Fruit fly (Drosophila melanogaster) whole organism, embryonic: Measurements from ENCODE around the gene Usp5.
A peak's percentile ranks its signal among the peaks of the same experiment; 100 is the strongest.

Source experiments
- Abd-B ChIP-seq: fragments of 200-800 bp; sonication (Bioruptor generic); optimal IDR thresholded peaks from 2 replicates; lab custom pipeline; 2018; ENCODE audit warnings: missing biosample characterization, mild to moderate bottlenecking, missing genetic modification characterization, moderate library complexity
- Aef1 ChIP-seq: fragments of 200-800 bp; sonication (Bioruptor generic); IDR thresholded peaks from 3 replicates; pipeline ENCODE4 v1.3.6; 2022; ENCODE audit warnings: missing biosample characterization, missing genetic modification characterization
- Atf-2 ChIP-seq: fragments of 200-800 bp; sonication (Bioruptor generic); optimal IDR thresholded peaks from 2 replicates; lab custom pipeline; 2016; ENCODE audit warnings: missing biosample characterization, missing genetic modification characterization
- B-H2 ChIP-seq: fragments of 200-800 bp; sonication (Bioruptor generic); optimal IDR thresholded peaks from 2 replicates; lab custom pipeline; 2018; ENCODE audit warnings: missing biosample characterization, mild to moderate bottlenecking, missing genetic modification characterization
- CG11085 ChIP-seq: fragments of 200-800 bp; sonication (Bioruptor generic); IDR thresholded peaks from 2 replicates; pipeline ENCODE4 v1.3.6; 2022; ENCODE audit warnings: missing biosample characterization, missing genetic modification characterization
- CG11093 ChIP-seq: fragments of 200-800 bp; sonication (Bioruptor generic); IDR thresholded peaks from 3 replicates; pipeline ENCODE4 v1.3.6; 2022; ENCODE audit warnings: missing biosample characterization, missing genetic modification characterization
- CG11560 ChIP-seq: fragments of 200-800 bp; sonication (Bioruptor generic); IDR thresholded peaks from 3 replicates; pipeline ENCODE4 v1.3.6; 2022; ENCODE audit warnings: missing biosample characterization, missing genetic modification characterization
- CG14667 ChIP-seq: fragments of 200-800 bp; sonication (Bioruptor generic); IDR thresholded peaks from 2 replicates; pipeline ENCODE4 v1.3.6; 2022; ENCODE audit warnings: missing biosample characterization, missing genetic modification characterization
- CG17328 ChIP-seq: fragments of 200-800 bp; sonication (Bioruptor generic); IDR thresholded peaks from 2 replicates; pipeline ENCODE4 v1.3.6; 2022; ENCODE audit warnings: missing biosample characterization, missing genetic modification characterization
- CG17568 ChIP-seq: fragments of 200-800 bp; sonication (Bioruptor generic); optimal IDR thresholded peaks from 2 replicates; lab custom pipeline; 2018; ENCODE audit warnings: missing biosample characterization, mild to moderate bottlenecking, missing genetic modification characterization, moderate library complexity
- CG18011 ChIP-seq: fragments of 200-800 bp; sonication (Bioruptor generic); optimal IDR thresholded peaks from 2 replicates; lab custom pipeline; 2017; ENCODE audit warnings: missing biosample characterization, missing genetic modification characterization, mild to moderate bottlenecking, moderate library complexity, missing genotype
- CG4424 ChIP-seq: fragments of 200-800 bp; sonication (Bioruptor generic); optimal IDR thresholded peaks from 3 replicates; lab custom pipeline; 2016; ENCODE audit warnings: missing biosample characterization, missing genetic modification characterization
- CG5180 ChIP-seq: fragments of 200-800 bp; sonication (Bioruptor generic); optimal IDR thresholded peaks from 3 replicates; lab custom pipeline; 2017; ENCODE audit warnings: missing biosample characterization, missing genetic modification characterization, mild to moderate bottlenecking, moderate library complexity, missing genetic modification reagents
- CG8281 ChIP-seq: fragments of 200-800 bp; sonication (Bioruptor generic); optimal IDR thresholded peaks from 2 replicates; lab custom pipeline; 2018; ENCODE audit warnings: missing biosample characterization, mild to moderate bottlenecking, missing genetic modification characterization, moderate library complexity
- CG8359 ChIP-seq: fragments of 200-800 bp; sonication (Bioruptor generic); optimal IDR thresholded peaks from 2 replicates; lab custom pipeline; 2017; ENCODE audit warnings: missing biosample characterization, mild to moderate bottlenecking, missing genetic modification characterization, borderline replicate concordance
- CG8924 ChIP-seq: fragments of 200-800 bp; optimal IDR thresholded peaks from 3 replicates; lab custom pipeline; 2019; ENCODE audit warnings: missing biosample characterization, mild to moderate bottlenecking, missing genetic modification characterization, moderate library complexity
- CG9797 ChIP-seq: fragments of 200-800 bp; sonication (Bioruptor generic); optimal IDR thresholded peaks from 3 replicates; lab custom pipeline; 2018; ENCODE audit warnings: missing biosample characterization, mild to moderate bottlenecking, missing genetic modification characterization
- CrebB ChIP-seq: fragments of 200-800 bp; sonication (Bioruptor generic); optimal IDR thresholded peaks from 3 replicates; lab custom pipeline; 2018; ENCODE audit warnings: missing biosample characterization, mild to moderate bottlenecking, missing genetic modification characterization
- Dek ChIP-seq: fragments of 200-800 bp; sonication (Bioruptor generic); optimal IDR thresholded peaks from 3 replicates; lab custom pipeline; 2019; ENCODE audit warnings: missing biosample characterization, mild to moderate bottlenecking, missing genetic modification characterization, moderate library complexity
- Doc2 ChIP-seq: fragments of 200-800 bp; sonication (Bioruptor generic); IDR thresholded peaks from 2 replicates; pipeline ENCODE4 v1.3.6; 2022; ENCODE audit warnings: missing biosample characterization, missing genetic modification characterization
- Doc3 ChIP-seq: fragments of 200-800 bp; sonication (Bioruptor generic); IDR thresholded peaks from 3 replicates; pipeline ENCODE4 v1.3.6; 2022; ENCODE audit warnings: missing biosample characterization, missing genetic modification characterization; ENCODE audit not compliant: partially characterized antibody
- Fer2 ChIP-seq: fragments of 200-800 bp; sonication (Bioruptor generic); optimal IDR thresholded peaks from 2 replicates; lab custom pipeline; 2018; ENCODE audit warnings: missing biosample characterization, mild to moderate bottlenecking, missing genetic modification characterization, moderate library complexity
- HHEX ChIP-seq: fragments of 200-800 bp; sonication (Bioruptor generic); optimal IDR thresholded peaks from 3 replicates; lab custom pipeline; 2017; ENCODE audit warnings: missing biosample characterization, mild to moderate bottlenecking, missing genetic modification characterization, missing genetic modification reagents
- HLH54F ChIP-seq: fragments of 200-800 bp; sonication (Bioruptor generic); optimal IDR thresholded peaks from 3 replicates; lab custom pipeline; 2016; ENCODE audit warnings: missing biosample characterization, missing genetic modification characterization
- HLHmδ ChIP-seq: fragments of 200-800 bp; sonication (Bioruptor generic); optimal IDR thresholded peaks from 2 replicates; lab custom pipeline; 2018; ENCODE audit warnings: missing biosample characterization, mild to moderate bottlenecking, missing genetic modification characterization, moderate library complexity
- Hand ChIP-seq: fragments of 200-800 bp; sonication (Bioruptor generic); optimal IDR thresholded peaks from 2 replicates; lab custom pipeline; 2017; ENCODE audit warnings: mild to moderate bottlenecking, missing biosample characterization, missing genetic modification reagents, missing genetic modification characterization
- Mad ChIP-seq: fragments of 200-800 bp; sonication (Bioruptor generic); optimal IDR thresholded peaks from 2 replicates; lab custom pipeline; 2016; ENCODE audit warnings: missing biosample characterization, missing genetic modification characterization
- Myb ChIP-seq: fragments of 200-800 bp; sonication (Bioruptor generic); optimal IDR thresholded peaks from 2 replicates; lab custom pipeline; 2016; ENCODE audit warnings: missing biosample characterization, missing genetic modification characterization
- NK7.1 ChIP-seq: fragments of 200-800 bp; sonication (Bioruptor generic); optimal IDR thresholded peaks from 3 replicates; lab custom pipeline; 2016; ENCODE audit warnings: missing biosample characterization, missing genetic modification characterization
- Nf-YC ChIP-seq: fragments of 200-800 bp; optimal IDR thresholded peaks from 3 replicates; lab custom pipeline; 2019; ENCODE audit warnings: missing biosample characterization, mild to moderate bottlenecking, missing genetic modification characterization, moderate library complexity
- Pdp1 ChIP-seq, 2 experiments: fragments of 200-800 bp; sonication (Bioruptor generic); optimal IDR thresholded peaks; 3 replicates each; lab custom pipeline; 2016; ENCODE audit warnings: missing biosample characterization in 2 of 2, missing genetic modification characterization in 2 of 2, mild to moderate bottlenecking in 1 of 2, moderate library complexity in 1 of 2
- Rx ChIP-seq: fragments of 200-800 bp; sonication (Bioruptor generic); IDR thresholded peaks from 2 replicates; pipeline ENCODE4 v1.3.6; 2022; ENCODE audit warnings: missing biosample characterization, missing genetic modification characterization
- Scr ChIP-seq: fragments of 200-800 bp; sonication (Bioruptor generic); IDR thresholded peaks from 2 replicates; pipeline ENCODE4 v1.3.6; 2022; ENCODE audit warnings: missing biosample characterization, missing genetic modification characterization; ENCODE audit not compliant: partially characterized antibody
- Side ChIP-seq: fragments of 200-800 bp; sonication (Bioruptor generic); optimal IDR thresholded peaks from 2 replicates; lab custom pipeline; 2016; ENCODE audit warnings: missing biosample characterization, missing genetic modification characterization
- btn ChIP-seq: fragments of 200-800 bp; sonication (Bioruptor generic); optimal IDR thresholded peaks from 2 replicates; lab custom pipeline; 2016; ENCODE audit warnings: missing biosample characterization, missing genetic modification characterization
- caup ChIP-seq: fragments of 200-800 bp; sonication (Bioruptor generic); optimal IDR thresholded peaks from 3 replicates; lab custom pipeline; 2017; ENCODE audit warnings: missing biosample characterization, mild to moderate bottlenecking, missing genetic modification characterization, moderate library complexity; ENCODE audit not compliant: severe bottlenecking
- crc ChIP-seq: fragments of 200-800 bp; sonication (Bioruptor generic); optimal IDR thresholded peaks from 2 replicates; lab custom pipeline; 2016; ENCODE audit warnings: missing biosample characterization, missing genetic modification characterization
- ftz-f1 ChIP-seq: fragments of 200-800 bp; sonication (Bioruptor generic); optimal IDR thresholded peaks from 2 replicates; lab custom pipeline; 2016; ENCODE audit warnings: missing biosample characterization, missing genetic modification characterization
- hbn ChIP-seq: fragments of 200-800 bp; sonication (Bioruptor generic); IDR thresholded peaks from 2 replicates; pipeline ENCODE4 v1.3.6; 2022; ENCODE audit warnings: missing biosample characterization, missing genetic modification characterization; ENCODE audit not compliant: partially characterized antibody
- ind ChIP-seq: fragments of 200-800 bp; sonication (Bioruptor generic); optimal IDR thresholded peaks from 3 replicates; lab custom pipeline; 2016; ENCODE audit warnings: missing biosample characterization, missing genetic modification characterization
- ken ChIP-seq: fragments of 200-800 bp; sonication (Bioruptor generic); IDR thresholded peaks from 3 replicates; pipeline ENCODE4 v1.3.6; 2022; ENCODE audit warnings: missing biosample characterization, missing genetic modification characterization
- luna ChIP-seq: fragments of 200-800 bp; sonication (Bioruptor generic); optimal IDR thresholded peaks from 2 replicates; lab custom pipeline; 2016; ENCODE audit warnings: missing biosample characterization, missing genetic modification characterization
- nom ChIP-seq: fragments of 200-800 bp; sonication (Bioruptor generic); optimal IDR thresholded peaks from 2 replicates; lab custom pipeline; 2017; ENCODE audit warnings: missing biosample characterization, missing genetic modification characterization, mild to moderate bottlenecking, moderate library complexity, missing genetic modification reagents
- pfk ChIP-seq: fragments of 200-800 bp; sonication (Bioruptor generic); optimal IDR thresholded peaks from 2 replicates; lab custom pipeline; 2018; ENCODE audit warnings: missing biosample characterization, mild to moderate bottlenecking, missing genetic modification characterization, moderate library complexity
- sisA ChIP-seq: fragments of 200-800 bp; sonication (Bioruptor generic); IDR thresholded peaks from 2 replicates; pipeline ENCODE4 v1.3.6; 2022; ENCODE audit warnings: missing biosample characterization, missing genetic modification characterization
- sna ChIP-seq: fragments of 200-800 bp; sonication (Bioruptor generic); IDR thresholded peaks from 2 replicates; pipeline ENCODE4 v1.3.6; 2022; ENCODE audit warnings: missing biosample characterization, missing genetic modification characterization; ENCODE audit not compliant: partially characterized antibody
- sr ChIP-seq: fragments of 200-800 bp; sonication (Bioruptor generic); IDR thresholded peaks from 3 replicates; pipeline ENCODE4 v1.3.6; 2022; ENCODE audit warnings: missing biosample characterization, missing genetic modification characterization
- tll ChIP-seq, 2 experiments: fragments of 200-800 bp in 1 of 2; fragments of >200 bp in 1 of 2; sonication (Bioruptor generic) in 1 of 2; optimal IDR thresholded peaks; 2 replicates each; lab custom pipeline; 2017 to 2019; ENCODE audit warnings: missing biosample characterization in 2 of 2, missing genetic modification characterization in 2 of 2, mild to moderate bottlenecking in 1 of 2, moderate library complexity in 1 of 2
- unpg ChIP-seq: fragments of 200-800 bp; sonication (Bioruptor generic); optimal IDR thresholded peaks from 3 replicates; lab custom pipeline; 2018; ENCODE audit warnings: missing biosample characterization, mild to moderate bottlenecking, missing genetic modification characterization, moderate library complexity
- z ChIP-seq: fragments of 200-800 bp; sonication (Bioruptor generic); IDR thresholded peaks from 3 replicates; pipeline ENCODE4 v1.3.6; 2022; ENCODE audit warnings: missing biosample characterization, missing genetic modification characterization

Gene Usp5

dm6 chr3L:3179474-3179873, 31.3 kb upstream of the Usp5 start (continued):
- TF ChIP-seq Atf-2 (peak; percentile 58), ind (GFP tag; lab: Kevin White, UChicago) (peak; percentile 85), Dek (tag; lab: Kevin White, UChicago) (peak; percentile 80), CG14667 (GFP tag; lab: Robert Waterston, UW) (peak; percentile 75), sisA (GFP tag; lab: Robert Waterston, UW) (peak; percentile 84), CG11560 (tag; lab: Robert Waterston, UW) (peak; percentile 70; the same call in 2 of the 3 replicates), Myb (GFP tag; lab: Kevin White, UChicago) (peak; percentile 48), HLHmδ (no peak), Aef1 (GFP tag; lab: Robert Waterston, UW) (peak; percentile 84), Doc3 (GFP tag; lab: Robert Waterston, UW) (no peak), Rx (GFP tag; lab: Robert Waterston, UW) (peak; percentile 70), ken (GFP tag; lab: Robert Waterston, UW) (peak; percentile 71; the same call in 2 of the 3 replicates), z (GFP tag; lab: Robert Waterston, UW) (no peak), CG9797 (GFP tag; lab: Kevin White, UChicago) (no peak), Hand (peak; percentile 64), tll (GFP tag; optimal IDR thresholded peaks at IDR 0.05; lab: Kevin White, UChicago) (no peak), CG8281 (tag; lab: Kevin White, UChicago) (peak; percentile 73), CG8924 (peak; percentile 84), ftz-f1 (GFP tag; lab: Kevin White, UChicago) (peak; percentile 93), Mad (GFP tag; lab: Kevin White, UChicago) (peak; percentile 65), Scr (no peak), sna (GFP tag; lab: Robert Waterston, UW) (no peak), Nf-YC (no peak), CG5180 (no peak), sr (peak; percentile 46; the same call in 1 of the 3 replicates), CG8359 (GFP tag; lab: Kevin White, UChicago) (peak; percentile 79), btn (GFP tag; lab: Kevin White, UChicago) (peak; percentile 66), HHEX (GFP tag; lab: Kevin White, UChicago) (peak; percentile 89), B-H2 (GFP tag; lab: Kevin White, UChicago) (no peak), Fer2 (tag; lab: Kevin White, UChicago) (peak; percentile 45), CG11085 (GFP tag; lab: Robert Waterston, UW) (peak; percentile 79), CG17328 (GFP tag; lab: Robert Waterston, UW) (peak; percentile 89), caup (GFP tag; lab: Kevin White, UChicago) (peak; percentile 86), Pdp1 (GFP tag; optimal IDR thresholded peaks at IDR 0.05; lab: Kevin White, UChicago) (peak in 1 of 2 experiments; percentile 89), unpg (GFP tag; lab: Kevin White, UChicago) (peak; percentile 94), CG4424 (GFP tag; lab: Kevin White, UChicago) (peak; percentile 90), HLH54F (GFP tag; lab: Kevin White, UChicago) (peak; percentile 77), Abd-B (peak; percentile 48), hbn (GFP tag; lab: Robert Waterston, UW) (no peak), pfk (GFP tag; lab: Kevin White, UChicago) (no peak), Side (peak; percentile 86), NK7.1 (GFP tag; lab: Kevin White, UChicago) (peak; percentile 78), crc (GFP tag; lab: Kevin White, UChicago) (peak; percentile 78), luna (GFP tag; lab: Kevin White, UChicago) (peak; percentile 41), CG18011 (peak; percentile 69), nom (GFP tag; lab: Kevin White, UChicago) (peak; percentile 86), CrebB (tag; lab: Kevin White, UChicago) (peak; percentile 70), CG11093 (GFP tag; lab: Robert Waterston, UW) (peak; percentile 86), CG17568 (GFP tag; lab: Kevin White, UChicago) (no peak), Doc2 (GFP tag; lab: Robert Waterston, UW) (peak; percentile 75)
